Worm (Caenorhabditis elegans) whole organism, L2 larva: ENCODE measurements around the gene F12A10.9.
A peak's percentile ranks its signal among the peaks of the same experiment; 100 is the strongest.

Experiments
- F13H6.1 ChIP-seq: sonication (generic microtip); optimal IDR thresholded peaks from 2 replicates; lab custom pipeline; 2016; ENCODE audit warnings: missing genetic modification characterization, missing compliant biosample characterization
- alr-1 ChIP-seq: fragments of 150-350 bp; optimal IDR thresholded peaks from 2 replicates; lab custom pipeline; 2014; ENCODE audit warnings: missing biosample characterization, missing genetic modification characterization
- ama-1 ChIP-seq: fragments of 150-350 bp; optimal IDR thresholded peaks from 2 replicates; lab custom pipeline; 2018; ENCODE audit warnings: inconsistent platforms
- blmp-1 ChIP-seq: sonication (generic microtip); optimal IDR thresholded peaks from 2 replicates; lab custom pipeline; 2017; ENCODE audit warnings: missing genetic modification characterization, mild to moderate bottlenecking, missing compliant biosample characterization, antibody characterized with exemption, moderate library complexity; ENCODE audit not compliant: insufficient read depth
- ceh-16 ChIP-seq: fragments of 150-350 bp; optimal IDR thresholded peaks from 2 replicates; lab custom pipeline; 2014; ENCODE audit warnings: missing biosample characterization, missing genetic modification characterization
- ceh-82 ChIP-seq: fragments of 150-350 bp; optimal IDR thresholded peaks from 2 replicates; lab custom pipeline; 2014; ENCODE audit warnings: missing biosample characterization, missing genetic modification characterization
- crh-2 ChIP-seq: sonication (generic microtip); optimal IDR thresholded peaks from 2 replicates; lab custom pipeline; 2017; ENCODE audit warnings: missing biosample characterization, missing genetic modification characterization
- dmd-4 ChIP-seq: sonication (generic microtip); optimal IDR thresholded peaks from 2 replicates; lab custom pipeline; 2017; ENCODE audit warnings: missing biosample characterization, missing genetic modification characterization
- egl-27 ChIP-seq: sonication (generic microtip); optimal IDR thresholded peaks from 3 replicates; lab custom pipeline; 2017; ENCODE audit warnings: missing biosample characterization, missing genetic modification reagents, missing genetic modification characterization
- elt-3 ChIP-seq: sonication (generic microtip); optimal IDR thresholded peaks from 2 replicates; lab custom pipeline; 2017; ENCODE audit warnings: missing biosample characterization, missing genetic modification characterization
- fos-1 ChIP-seq: fragments of 150-350 bp; optimal IDR thresholded peaks from 2 replicates; lab custom pipeline; 2014; ENCODE audit warnings: missing biosample characterization, missing genetic modification characterization
- lin-13 ChIP-seq: fragments of 150-350 bp; optimal IDR thresholded peaks from 2 replicates; lab custom pipeline; 2014; ENCODE audit warnings: missing biosample characterization, missing genetic modification reagents, missing genetic modification characterization
- lin-39 ChIP-seq: fragments of 150-350 bp; optimal IDR thresholded peaks from 2 replicates; lab custom pipeline; 2014; ENCODE audit warnings: missing biosample characterization, missing genetic modification reagents, missing genetic modification characterization
- mbf-1 ChIP-seq: sonication (generic microtip); optimal IDR thresholded peaks from 2 replicates; lab custom pipeline; 2017; ENCODE audit warnings: missing biosample characterization, missing genetic modification characterization
- nhr-10 ChIP-seq: sonication (generic microtip); optimal IDR thresholded peaks from 2 replicates; lab custom pipeline; 2017; ENCODE audit warnings: missing biosample characterization, missing genetic modification characterization
- nhr-11 ChIP-seq: fragments of 150-350 bp; optimal IDR thresholded peaks from 2 replicates; lab custom pipeline; 2014; ENCODE audit warnings: missing biosample characterization, missing genetic modification characterization
- nhr-12 ChIP-seq: fragments of 150-350 bp; optimal IDR thresholded peaks from 2 replicates; lab custom pipeline; 2014; ENCODE audit warnings: missing biosample characterization, missing genetic modification characterization
- nhr-21 ChIP-seq: fragments of 150-350 bp; optimal IDR thresholded peaks from 2 replicates; lab custom pipeline; 2014; ENCODE audit warnings: missing biosample characterization, missing genetic modification characterization
- nhr-23 ChIP-seq: fragments of 150-350 bp; optimal IDR thresholded peaks from 2 replicates; lab custom pipeline; 2014; ENCODE audit warnings: missing biosample characterization, missing genetic modification reagents, missing genetic modification characterization
- sem-4 ChIP-seq: fragments of 150-350 bp; optimal IDR thresholded peaks from 2 replicates; lab custom pipeline; 2014; ENCODE audit warnings: missing biosample characterization, missing genetic modification reagents, missing genetic modification characterization
- skn-1 ChIP-seq: sonication (generic microtip); optimal IDR thresholded peaks from 2 replicates; lab custom pipeline; 2017; ENCODE audit warnings: missing biosample characterization, missing genetic modification characterization
- sma-3 ChIP-seq: sonication (generic microtip); optimal IDR thresholded peaks from 2 replicates; lab custom pipeline; 2016; ENCODE audit warnings: missing genetic modification reagents, missing genetic modification characterization, missing compliant biosample characterization
- sma-9 ChIP-seq, 2 experiments: fragments of 150-350 bp in 1 of 2; sonication (generic microtip) in 1 of 2; optimal IDR thresholded peaks; 2 replicates each; lab custom pipeline; 2014 to 2016; ENCODE audit warnings: missing genetic modification characterization in 2 of 2, mild to moderate bottlenecking in 1 of 2, missing biosample characterization in 1 of 2, missing compliant biosample characterization in 1 of 2, missing genetic modification reagents in 1 of 2, moderate library complexity in 1 of 2
- unc-39 ChIP-seq: fragments of 150-350 bp; optimal IDR thresholded peaks from 2 replicates; lab custom pipeline; 2014; ENCODE audit warnings: missing biosample characterization, missing genetic modification characterization
- unc-55 ChIP-seq: fragments of 150-350 bp; sonication (generic microtip); optimal IDR thresholded peaks from 3 replicates; lab custom pipeline; 2014; ENCODE audit warnings: missing biosample characterization, missing genetic modification reagents, missing genetic modification characterization
- unc-62 ChIP-seq: fragments of 150-350 bp; optimal IDR thresholded peaks from 2 replicates; lab custom pipeline; 2014; ENCODE audit warnings: missing biosample characterization, missing genetic modification reagents, missing genetic modification characterization
- ztf-1 ChIP-seq: fragments of 200-800 bp; sonication (Bioruptor generic); conservative IDR thresholded peaks from 2 replicates; pipeline ENCODE4 v1.3.6; 2022; ENCODE audit warnings: missing genetic modification characterization, missing compliant biosample characterization
- ztf-11 ChIP-seq: sonication (generic microtip); optimal IDR thresholded peaks from 2 replicates; lab custom pipeline; 2017; ENCODE audit warnings: missing biosample characterization, missing genetic modification characterization
- ztf-4 ChIP-seq: fragments of 150-350 bp; optimal IDR thresholded peaks from 2 replicates; lab custom pipeline; 2014; ENCODE audit warnings: missing biosample characterization, missing genetic modification characterization

F12A10.9 gene

ce11 chrII:5498156-5498739 is at the start of gene F12A10.9, which contains the start of gene suex-1:
F12A10.9 (plus strand) TSS chrII:5498689.
suex-1 (minus strand) TSS chrII:5498256.
- TF ChIP-seq ztf-11, result no peak
- no peak for TF ChIP-seq blmp-1 (tag; lab: Kevin White, UChicago)
- no peak for TF ChIP-seq skn-1 (tag; lab: Kevin White, UChicago)
- no peak for TF ChIP-seq fos-1 (tag; lab: Kevin White, UChicago)
- TF ChIP-seq unc-55 (GFP tag; lab: Kevin White, UChicago), result no peak
- no peak for TF ChIP-seq F13H6.1 (tag; lab: Kevin White, UChicago)
- no peak for TF ChIP-seq dmd-4 (tag; lab: Kevin White, UChicago)
- no peak for TF ChIP-seq crh-2 (tag; lab: Kevin White, UChicago)
- no peak for TF ChIP-seq elt-3 (tag; lab: Kevin White, UChicago)
- TF ChIP-seq nhr-11 (tag; lab: Kevin White, UChicago), result no peak
- TF ChIP-seq nhr-12 (tag; lab: Kevin White, UChicago), result no peak

- TF ChIP-seq nhr-23 (tag; lab: Kevin White, UChicago) (no peak), sma-9 (GFP tag; optimal IDR thresholded peaks at IDR 0.05; lab: Kevin White, UChicago) (peak; percentile 60), sma-9 (tag; optimal IDR thresholded peaks at IDR 0.05; lab: Kevin White, UChicago) (no peak), elt-3 (tag; lab: Kevin White, UChicago) (no peak), F13H6.1 (tag; lab: Kevin White, UChicago) (peak; percentile 52)
Observed at ce11 chrII:5449219-5449618, 49.3 kb upstream of the F12A10.9 start.

ce11 chrII:5449620-5450019 is 48.9 kb upstream of the F12A10.9 start:
- TF ChIP-seq skn-1 (tag; lab: Kevin White, UChicago) (no peak), sma-3 (GFP tag; lab: Kevin White, UChicago) (peak; percentile 56), elt-3 (tag; lab: Kevin White, UChicago) (no peak), unc-62 (GFP tag; lab: Kevin White, UChicago) (no peak)
- TF ChIP-seq, all 48 proteins: peak for 1

ce11 chrII:5451278-5451677 is 47.2 kb upstream of the F12A10.9 start:
- no peak for TF ChIP-seq nhr-21 (tag; lab: Kevin White, UChicago)
- TF ChIP-seq ama-1 (lab: Kevin White, UChicago), result no peak
- no peak for TF ChIP-seq elt-3 (tag; lab: Kevin White, UChicago)
- TF ChIP-seq blmp-1 (tag; lab: Kevin White, UChicago), result no peak
- TF ChIP-seq ztf-4 (tag; lab: Kevin White, UChicago), result no peak
- TF ChIP-seq nhr-23 (tag; lab: Kevin White, UChicago), result no peak
- TF ChIP-seq ceh-16, result no peak
- TF ChIP-seq sem-4 (tag; lab: Kevin White, UChicago), result no peak
- no peak for TF ChIP-seq egl-27
- no peak for TF ChIP-seq ceh-82 (tag; lab: Kevin White, UChicago)
- TF ChIP-seq unc-62 (GFP tag; lab: Kevin White, UChicago), result no peak

- no peak for TF ChIP-seq fos-1 (tag; lab: Kevin White, UChicago)
- TF ChIP-seq alr-1 (tag; lab: Kevin White, UChicago), result no peak
Observed at ce11 chrII:5453547-5453946, 44.9 kb upstream of the F12A10.9 start, which contains the start of gene dhs-5. dhs-5 (plus strand) TSS chrII:5453847.

DNA sequence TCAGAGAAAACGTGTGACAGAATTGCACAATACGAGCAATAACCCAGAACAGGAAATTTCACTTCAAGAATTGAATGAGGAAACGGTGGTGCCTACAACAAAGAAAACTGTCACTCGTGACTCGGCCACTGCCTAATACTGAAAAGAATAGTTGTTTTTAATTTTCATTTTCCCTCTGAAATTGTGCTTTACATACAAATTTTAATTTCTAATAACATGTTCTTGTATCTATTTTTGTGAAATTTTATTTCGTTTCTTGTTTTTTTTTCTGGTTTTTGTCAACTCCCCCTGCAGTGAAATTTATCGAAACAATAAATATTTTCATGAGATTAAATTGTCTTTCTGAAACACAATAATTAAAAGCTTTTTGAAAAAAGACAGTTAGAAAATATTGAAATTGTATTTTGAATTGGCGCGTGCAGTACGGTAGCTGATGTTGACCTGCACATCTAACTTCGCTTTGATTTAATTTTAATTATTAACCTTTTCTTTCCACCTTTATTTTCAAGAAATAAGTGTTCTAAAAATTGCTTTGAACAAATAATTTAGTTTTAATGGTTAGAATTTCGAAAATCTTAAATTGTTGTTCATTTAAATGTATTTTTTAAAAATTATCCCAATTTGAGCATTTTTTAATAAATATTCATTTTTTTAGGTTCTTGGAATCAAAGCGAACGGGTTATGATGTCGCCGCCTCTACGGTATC is 42.7 kb upstream of the F12A10.9 start, which contains the start of gene daz-1:
Gene daz-1, plus strand, starts transcription at position 656 of the 706 bp plus-strand sequence.
- TF ChIP-seq sem-4 (tag; lab: Kevin White, UChicago), result no peak
- no peak for TF ChIP-seq unc-39 (tag; lab: Kevin White, UChicago)
- TF ChIP-seq lin-39 (tag; lab: Kevin White, UChicago), result no peak
- TF ChIP-seq skn-1 (tag; lab: Kevin White, UChicago), result no peak
- no peak for TF ChIP-seq lin-13 (GFP tag; lab: Kevin White, UChicago)
- TF ChIP-seq nhr-10 (tag; lab: Kevin White, UChicago), result no peak
- TF ChIP-seq elt-3 (tag; lab: Kevin White, UChicago), result no peak
- no peak for TF ChIP-seq mbf-1 (tag; lab: Kevin White, UChicago)
- TF ChIP-seq ztf-1, result no peak
- no peak for TF ChIP-seq unc-62 (GFP tag; lab: Kevin White, UChicago)
